Worm (Caenorhabditis elegans) whole organism, L3 larva: ENCODE data around the gene srab-3.

Experiments
- elt-2 ChIP-seq: sonication (generic microtip); optimal IDR thresholded peaks from 2 replicates; lab custom pipeline; 2016; ENCODE audit warnings: missing genetic modification reagents, mild to moderate bottlenecking, missing genetic modification characterization, missing compliant biosample characterization
- fkh-10 ChIP-seq: sonication (generic microtip); optimal IDR thresholded peaks from 2 replicates; lab custom pipeline; 2017; ENCODE audit warnings: missing biosample characterization, missing genetic modification reagents, missing genetic modification characterization
- fos-1 ChIP-seq: fragments of 150-350 bp; optimal IDR thresholded peaks from 2 replicates; lab custom pipeline; 2014; ENCODE audit warnings: missing biosample characterization, missing genetic modification characterization
- nhr-12 ChIP-seq: fragments of 150-350 bp; optimal IDR thresholded peaks from 2 replicates; lab custom pipeline; 2014; ENCODE audit warnings: missing biosample characterization, missing genetic modification characterization
- nhr-237 ChIP-seq: fragments of 150-350 bp; optimal IDR thresholded peaks from 2 replicates; lab custom pipeline; 2014; ENCODE audit warnings: missing biosample characterization, missing genetic modification characterization
- nhr-28 ChIP-seq: fragments of 150-350 bp; optimal IDR thresholded peaks from 2 replicates; lab custom pipeline; 2014; ENCODE audit warnings: missing biosample characterization, missing genetic modification characterization
- snpc-4 ChIP-seq: fragments of 150-350 bp; optimal IDR thresholded peaks from 2 replicates; lab custom pipeline; 2014; ENCODE audit warnings: missing biosample characterization, missing genetic modification characterization

ce11 chrV:5080853-5081338 lies 26.8 kb downstream of the srab-3 start, which contains the start of gene Y58A7A.3:
- TF ChIP-seq fos-1 (tag; lab: Kevin White, UChicago) = no peak
- TF ChIP-seq nhr-237 (tag; lab: Kevin White, UChicago) = no peak
- TF ChIP-seq nhr-12 = no peak
- no peak for TF ChIP-seq fkh-10 (GFP tag; lab: Kevin White, UChicago)
- peak; percentile 36 for TF ChIP-seq elt-2 (tag; lab: Kevin White, UChicago)
- no peak for TF ChIP-seq nhr-28 (tag; lab: Kevin White, UChicago)
- TF ChIP-seq snpc-4 (tag; lab: Kevin White, UChicago) = no peak
